Fruit fly (Drosophila melanogaster) whole organism, prepupa: ENCODE data around the gene Rab9Db.

ENCODE experiments used
- CG6854 ChIP-seq: fragments of 200-800 bp; sonication (Bioruptor generic); optimal IDR thresholded peaks from 2 replicates; lab custom pipeline; 2017; ENCODE audit warnings: missing biosample characterization, mild to moderate bottlenecking, missing genetic modification characterization
- CG8319 ChIP-seq: fragments of 200-800 bp; sonication (Bioruptor generic); optimal IDR thresholded peaks from 3 replicates; lab custom pipeline; 2016; ENCODE audit warnings: missing biosample characterization, missing genetic modification characterization
- Gug ChIP-seq: fragments of 200-800 bp; sonication (Bioruptor generic); IDR thresholded peaks from 2 replicates; pipeline ENCODE4 v1.3.6; 2022; ENCODE audit warnings: missing biosample characterization, missing genetic modification characterization
- Hr39 ChIP-seq: fragments of 200-800 bp; sonication (Bioruptor generic); optimal IDR thresholded peaks from 2 replicates; lab custom pipeline; 2016; ENCODE audit warnings: missing biosample characterization, missing genetic modification characterization
- fkh ChIP-seq: fragments of 200-800 bp; sonication (Bioruptor generic); optimal IDR thresholded peaks from 3 replicates; lab custom pipeline; 2017; ENCODE audit warnings: missing biosample characterization, mild to moderate bottlenecking, missing genetic modification characterization, moderate library complexity

- TF ChIP-seq Hr39 (GFP tag; lab: Kevin White, UChicago) (no peak), CG8319 (no peak), Gug (GFP tag; lab: Robert Waterston, UW) (no peak), CG6854 (GFP tag; lab: Kevin White, UChicago) (no peak), fkh (GFP tag; lab: Kevin White, UChicago) (no peak)
These were observed 16.0 kb downstream of the Rab9Db start for dm6 chrX:10606889-10607478.
